Worm (Caenorhabditis elegans) whole organism, L4/young adult: ENCODE measurements around the gene Y37D8A.2.

Source experiments
- W03F9.2 ChIP-seq: fragments of 150-350 bp; optimal IDR thresholded peaks from 2 replicates; lab custom pipeline; 2014; ENCODE audit warnings: missing biosample characterization, missing genetic modification characterization
- dao-5 ChIP-seq: sonication (generic microtip); optimal IDR thresholded peaks from 2 replicates; lab custom pipeline; 2016; ENCODE audit warnings: missing genotype, missing genetic modification characterization, moderate library complexity, missing compliant biosample characterization
- him-1 ChIP-seq: sonication (generic microtip); optimal IDR thresholded peaks from 2 replicates; lab custom pipeline; 2016; ENCODE audit warnings: missing genotype, missing genetic modification reagents, missing genetic modification characterization, missing compliant biosample characterization

Gene Y37D8A.2

ce11 chrIII:12819909-12820308, at the start of gene Y37D8A.2, which contains the start of gene Y37D8A.25:
Gene Y37D8A.2, plus strand, starts transcription at chrIII:12820193.
Gene Y37D8A.25, minus strand, starts transcription at chrIII:12820253.
- TF ChIP-seq dao-5 (tag; lab: Kevin White, UChicago) (no peak), him-1 (tag; lab: Kevin White, UChicago) (no peak), W03F9.2 (tag; lab: Kevin White, UChicago) (no peak)

- TF ChIP-seq dao-5 (tag; lab: Kevin White, UChicago) (no peak), W03F9.2 (tag; lab: Kevin White, UChicago) (no peak), him-1 (tag; lab: Kevin White, UChicago) (no peak)
These were observed 46.2 kb upstream of the Y37D8A.2 start for ce11 chrIII:12773753-12774152.

- TF ChIP-seq him-1 (tag; lab: Kevin White, UChicago) (no peak), W03F9.2 (tag; lab: Kevin White, UChicago) (no peak), dao-5 (tag; lab: Kevin White, UChicago) (no peak)
These were observed 40.2 kb upstream of the Y37D8A.2 start, which contains the start of gene gab-1 for ce11 chrIII:12779676-12780337. Gene gab-1, minus strand, starts transcription at chrIII:12779726.

ce11 chrIII:12783878-12784277, 36.1 kb upstream of the Y37D8A.2 start:
- TF ChIP-seq him-1 (tag; lab: Kevin White, UChicago) (no peak), dao-5 (tag; lab: Kevin White, UChicago) (no peak), W03F9.2 (tag; lab: Kevin White, UChicago) (no peak)

ce11 chrIII:12784854-12785253, 35.1 kb upstream of the Y37D8A.2 start, which contains the start of gene lgc-37:
Gene lgc-37, plus strand, starts transcription at chrIII:12785154.
- TF ChIP-seq W03F9.2 (tag; lab: Kevin White, UChicago): no peak
- no peak for TF ChIP-seq dao-5 (tag; lab: Kevin White, UChicago)
- no peak for TF ChIP-seq him-1 (tag; lab: Kevin White, UChicago)

ce11 chrIII:12785427-12785826, 34.6 kb upstream of the Y37D8A.2 start:
- no peak for TF ChIP-seq W03F9.2 (tag; lab: Kevin White, UChicago)

DNA sequence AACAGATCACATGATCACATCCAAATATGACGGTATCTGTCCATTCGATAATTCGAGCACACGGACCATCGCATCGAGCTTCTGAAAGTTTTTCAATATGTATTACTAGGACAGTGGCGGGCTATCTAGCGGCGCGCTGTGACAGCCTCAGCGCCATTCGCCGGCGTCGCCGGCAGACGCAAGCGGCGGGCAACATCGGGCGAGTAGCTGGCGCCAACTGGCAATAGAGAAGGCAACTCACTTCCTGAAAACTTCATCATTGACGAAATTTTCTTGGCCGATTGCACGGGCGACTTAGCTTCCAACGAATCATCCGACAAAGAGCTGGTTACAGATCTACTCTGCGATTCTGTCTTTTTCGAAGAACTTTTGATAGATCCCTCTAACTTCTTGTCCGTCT, 31.8 kb upstream of the Y37D8A.2 start:
- no peak for TF ChIP-seq dao-5 (tag; lab: Kevin White, UChicago)
- no peak for TF ChIP-seq him-1 (tag; lab: Kevin White, UChicago)
- TF ChIP-seq W03F9.2 (tag; lab: Kevin White, UChicago): no peak

- no peak for TF ChIP-seq him-1 (tag; lab: Kevin White, UChicago)
- no peak for TF ChIP-seq dao-5 (tag; lab: Kevin White, UChicago)
- no peak for TF ChIP-seq W03F9.2 (tag; lab: Kevin White, UChicago)
These were observed 30.6 kb upstream of the Y37D8A.2 start, which contains the start of gene BE10.1 for ce11 chrIII:12789420-12789819. Gene BE10.1, minus strand, starts transcription at chrIII:12789520.

DNA sequence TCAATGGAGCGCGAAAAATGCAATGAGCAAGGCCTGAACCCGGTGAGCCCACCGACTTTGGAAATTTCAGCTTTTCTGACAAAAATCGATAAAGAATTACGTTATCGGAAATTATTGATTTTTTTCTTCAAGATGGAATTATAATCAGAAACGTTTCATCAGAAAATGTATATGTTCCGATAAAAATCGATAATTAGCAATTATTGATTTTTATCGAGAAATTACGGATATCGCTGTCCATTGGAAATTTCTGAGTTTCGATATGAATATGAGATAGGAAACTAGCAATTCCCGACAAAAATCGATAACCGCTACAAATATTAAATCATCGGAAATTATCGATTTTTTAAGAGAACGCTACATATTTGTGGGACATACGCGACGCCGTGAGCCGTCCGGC, 25.8 kb upstream of the Y37D8A.2 start:
- TF ChIP-seq dao-5 (tag; lab: Kevin White, UChicago) (no peak), him-1 (tag; lab: Kevin White, UChicago) (no peak), W03F9.2 (tag; lab: Kevin White, UChicago) (no peak)

ce11 chrIII:12798469-12798868, 21.5 kb upstream of the Y37D8A.2 start, which contains the start of gene agmo-1:
Gene agmo-1, minus strand, starts transcription at chrIII:12798569.
- TF ChIP-seq dao-5 (tag; lab: Kevin White, UChicago) (no peak), him-1 (tag; lab: Kevin White, UChicago) (no peak), W03F9.2 (tag; lab: Kevin White, UChicago) (no peak)

ce11 chrIII:12800529-12800928, 19.5 kb upstream of the Y37D8A.2 start:
- TF ChIP-seq W03F9.2 (tag; lab: Kevin White, UChicago): no peak
- TF ChIP-seq dao-5 (tag; lab: Kevin White, UChicago): no peak
- TF ChIP-seq him-1 (tag; lab: Kevin White, UChicago): no peak

ce11 chrIII:12806712-12807111, 13.3 kb upstream of the Y37D8A.2 start, which contains the start of gene BE10.5:
Gene BE10.5, minus strand, starts transcription at chrIII:12806812.
- no peak for TF ChIP-seq W03F9.2 (tag; lab: Kevin White, UChicago)
- no peak for TF ChIP-seq him-1 (tag; lab: Kevin White, UChicago)
- TF ChIP-seq dao-5 (tag; lab: Kevin White, UChicago): no peak

- TF ChIP-seq dao-5 (tag; lab: Kevin White, UChicago) (no peak), him-1 (tag; lab: Kevin White, UChicago) (no peak), W03F9.2 (tag; lab: Kevin White, UChicago) (no peak)
These were observed 12.3 kb upstream of the Y37D8A.2 start, which contains the start of gene BE10.3 for ce11 chrIII:12807726-12808125. Gene BE10.3, plus strand, starts transcription at chrIII:12808026.

DNA sequence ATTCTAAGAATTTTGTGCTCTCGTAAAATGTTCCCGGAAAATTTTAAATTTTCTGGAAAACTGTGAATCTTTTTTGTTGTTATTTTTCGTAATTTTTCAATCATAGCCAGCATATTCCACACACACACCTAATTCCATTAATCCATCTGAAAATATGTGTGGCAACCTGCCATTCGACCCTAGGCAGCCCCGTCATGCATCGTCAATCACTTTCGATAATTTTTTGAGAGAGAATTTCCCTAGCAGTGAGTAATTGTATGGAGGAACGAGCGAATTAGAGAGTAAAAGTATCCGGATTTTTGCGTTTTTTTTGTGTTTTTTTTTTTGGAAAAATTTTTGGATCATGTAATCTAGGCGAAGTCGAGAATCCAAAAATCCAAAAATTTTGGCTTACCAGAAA, 6.8 kb upstream of the Y37D8A.2 start, which contains the start of gene BE10.4:
Gene BE10.4 (plus strand): TSS at position 301 of the 400 bp plus-strand sequence.
- no peak for TF ChIP-seq him-1 (tag; lab: Kevin White, UChicago)
- TF ChIP-seq dao-5 (tag; lab: Kevin White, UChicago): no peak
- no peak for TF ChIP-seq W03F9.2 (tag; lab: Kevin White, UChicago)
